Worm (Caenorhabditis elegans): ENCODE results near the gene ZK688.9.

Gene ZK688.9

ce11 chrIII:7917667-7918066, 34.9 kb upstream of the ZK688.9 start, which contains the start of gene gly-3:
gly-3 (minus strand) TSS chrIII:7917767.
- no peak for TF ChIP-seq pat-9 (tag; optimal IDR thresholded peaks at IDR 0.05)
- no peak for TF ChIP-seq pros-1 (tag; optimal IDR thresholded peaks at IDR 0.05)
- TF ChIP-seq ceh-45 (GFP tag; IDR thresholded peaks at IDR 0.05), result no peak
- no peak for TF ChIP-seq ztf-16 (tag; optimal IDR thresholded peaks at IDR 0.05)
- TF ChIP-seq zip-5 (tag; optimal IDR thresholded peaks at IDR 0.05), result no peak
- no peak for TF ChIP-seq ceh-6 (GFP tag; optimal IDR thresholded peaks at IDR 0.05)
- no peak for TF ChIP-seq ceh-30 (tag; optimal IDR thresholded peaks at IDR 0.05)
- TF ChIP-seq madf-2 (tag; optimal IDR thresholded peaks at IDR 0.05), result no peak
- no peak for TF ChIP-seq ceh-2 (tag; optimal IDR thresholded peaks at IDR 0.05)
- TF ChIP-seq Y22D7AL.16 (tag; optimal IDR thresholded peaks at IDR 0.05), result no peak
- TF ChIP-seq ttx-3 (tag; optimal IDR thresholded peaks at IDR 0.05), result no peak
- TF ChIP-seq ceh-31 (tag; optimal IDR thresholded peaks at IDR 0.05), result no peak
- no peak for TF ChIP-seq hlh-8 (tag; optimal IDR thresholded peaks at IDR 0.05)
- TF ChIP-seq ceh-22 (tag; optimal IDR thresholded peaks at IDR 0.05), result no peak
- no peak for TF ChIP-seq ceh-18 (tag; optimal IDR thresholded peaks at IDR 0.05)
- TF ChIP-seq dve-1 (tag; optimal IDR thresholded peaks at IDR 0.05), result no peak
- TF ChIP-seq tbx-7 (tag; optimal IDR thresholded peaks at IDR 0.05), result no peak

ce11 chrIII:7913488-7913887, 30.7 kb upstream of the ZK688.9 start, which contains the start of gene ZK688.12:
ZK688.12 (minus strand) TSS chrIII:7913588.
- TF ChIP-seq ceh-30 (tag; optimal IDR thresholded peaks at IDR 0.05) (no peak), pax-1 (tag; optimal IDR thresholded peaks at IDR 0.05) (no peak), hlh-30 (tag; optimal IDR thresholded peaks at IDR 0.05; ENCODE audit: insufficient read depth) (no peak), C38D4.7 (GFP tag; optimal IDR thresholded peaks at IDR 0.05) (no peak), madf-2 (tag; optimal IDR thresholded peaks at IDR 0.05) (no peak), nhr-232 (tag; optimal IDR thresholded peaks at IDR 0.05) (no peak), C08G9.2 (tag; optimal IDR thresholded peaks at IDR 0.05) (no peak), dve-1 (tag; optimal IDR thresholded peaks at IDR 0.05) (no peak), odd-2 (tag; optimal IDR thresholded peaks at IDR 0.05) (no peak), hlh-15 (tag; optimal IDR thresholded peaks at IDR 0.05) (no peak), K02D7.2 (tag; optimal IDR thresholded peaks at IDR 0.05) (no peak), lin-11 (tag; optimal IDR thresholded peaks at IDR 0.05) (no peak), ceh-22 (tag; optimal IDR thresholded peaks at IDR 0.05) (no peak), eyg-1 (tag; optimal IDR thresholded peaks at IDR 0.05) (no peak)

- TF ChIP-seq hlh-30 (tag; optimal IDR thresholded peaks at IDR 0.05; ENCODE audit: insufficient read depth) (peak; percentile 81), pax-1 (tag; optimal IDR thresholded peaks at IDR 0.05) (no peak)
Measured at ce11 chrIII:7911621-7912020, 28.8 kb upstream of the ZK688.9 start, which contains the start of gene ZK688.7. ZK688.7 (minus strand) TSS chrIII:7911634.

ce11 chrIII:7909263-7909662, 26.5 kb upstream of the ZK688.9 start, which contains the start of gene ZK688.1:
ZK688.1 (plus strand) TSS chrIII:7909563.
- no peak for TF ChIP-seq tbx-7 (tag; optimal IDR thresholded peaks at IDR 0.05)
- no peak for TF ChIP-seq ceh-18 (tag; optimal IDR thresholded peaks at IDR 0.05)
- no peak for TF ChIP-seq hlh-8 (tag; optimal IDR thresholded peaks at IDR 0.05)
- no peak for TF ChIP-seq nhr-11 (tag; optimal IDR thresholded peaks at IDR 0.05)
- TF ChIP-seq ceh-9 (tag; optimal IDR thresholded peaks at IDR 0.05), result no peak
- TF ChIP-seq elt-4 (tag; optimal IDR thresholded peaks at IDR 0.05), result no peak
- TF ChIP-seq pros-1 (tag; optimal IDR thresholded peaks at IDR 0.05), result no peak
- TF ChIP-seq hlh-6 (tag; optimal IDR thresholded peaks at IDR 0.05), result no peak
- no peak for TF ChIP-seq pqm-1 (tag; optimal IDR thresholded peaks at IDR 0.05)
- no peak for TF ChIP-seq elt-2 (tag; optimal IDR thresholded peaks at IDR 0.05)
- no peak for TF ChIP-seq sdc-2 (tag; optimal IDR thresholded peaks at IDR 0.05)

- TF ChIP-seq unc-55 (GFP tag; optimal IDR thresholded peaks at IDR 0.05) (peak; percentile 6), tbx-7 (tag; optimal IDR thresholded peaks at IDR 0.05) (no peak), T23F11.4 (GFP tag; optimal IDR thresholded peaks at IDR 0.05) (no peak)
Measured at ce11 chrIII:7907515-7907914, 24.7 kb upstream of the ZK688.9 start, which contains the start of gene pcp-5. pcp-5 (minus strand) TSS chrIII:7907615.

Measured in whole organism, late embryonic.